Worm (Caenorhabditis elegans) whole organism, L2 larva: Measurements from ENCODE around the gene chil-10.

Experiments
- C34F6.9 ChIP-seq: fragments of 150-350 bp; optimal IDR thresholded peaks from 2 replicates; lab custom pipeline; 2014; ENCODE audit warnings: missing biosample characterization, missing genetic modification characterization
- R02D3.7 ChIP-seq: fragments of 150-350 bp; optimal IDR thresholded peaks from 2 replicates; lab custom pipeline; 2014; ENCODE audit warnings: missing biosample characterization, missing genetic modification characterization
- Y55F3AM.14 ChIP-seq: fragments of 200-800 bp; sonication (Bioruptor generic); optimal IDR thresholded peaks from 2 replicates; lab custom pipeline; 2018; ENCODE audit warnings: mild to moderate bottlenecking, missing genetic modification characterization, missing compliant biosample characterization
- ZK546.5 ChIP-seq: sonication (generic microtip); optimal IDR thresholded peaks from 2 replicates; lab custom pipeline; 2017; ENCODE audit warnings: missing biosample characterization, missing genetic modification characterization
- alr-1 ChIP-seq: fragments of 150-350 bp; optimal IDR thresholded peaks from 2 replicates; lab custom pipeline; 2014; ENCODE audit warnings: missing biosample characterization, missing genetic modification characterization
- ama-1 ChIP-seq: fragments of 150-350 bp; optimal IDR thresholded peaks from 2 replicates; lab custom pipeline; 2018; ENCODE audit warnings: inconsistent platforms
- blmp-1 ChIP-seq: sonication (generic microtip); optimal IDR thresholded peaks from 2 replicates; lab custom pipeline; 2017; ENCODE audit warnings: missing genetic modification characterization, mild to moderate bottlenecking, missing compliant biosample characterization, antibody characterized with exemption, moderate library complexity; ENCODE audit not compliant: insufficient read depth
- ceh-16 ChIP-seq: fragments of 150-350 bp; optimal IDR thresholded peaks from 2 replicates; lab custom pipeline; 2014; ENCODE audit warnings: missing biosample characterization, missing genetic modification characterization
- ceh-82 ChIP-seq: fragments of 150-350 bp; optimal IDR thresholded peaks from 2 replicates; lab custom pipeline; 2014; ENCODE audit warnings: missing biosample characterization, missing genetic modification characterization
- crh-2 ChIP-seq: sonication (generic microtip); optimal IDR thresholded peaks from 2 replicates; lab custom pipeline; 2017; ENCODE audit warnings: missing biosample characterization, missing genetic modification characterization
- egl-27 ChIP-seq: sonication (generic microtip); optimal IDR thresholded peaks from 3 replicates; lab custom pipeline; 2017; ENCODE audit warnings: missing biosample characterization, missing genetic modification reagents, missing genetic modification characterization
- elt-1 ChIP-seq: fragments of 150-350 bp; optimal IDR thresholded peaks from 2 replicates; lab custom pipeline; 2014; ENCODE audit warnings: missing biosample characterization, missing genetic modification characterization
- fos-1 ChIP-seq: fragments of 150-350 bp; optimal IDR thresholded peaks from 2 replicates; lab custom pipeline; 2014; ENCODE audit warnings: missing biosample characterization, missing genetic modification characterization
- lin-11 ChIP-seq: fragments of 150-350 bp; sonication (generic microtip); optimal IDR thresholded peaks from 2 replicates; lab custom pipeline; 2014; ENCODE audit warnings: missing biosample characterization, missing genetic modification characterization, inconsistent platforms, mixed read lengths
- lin-13 ChIP-seq: fragments of 150-350 bp; optimal IDR thresholded peaks from 2 replicates; lab custom pipeline; 2014; ENCODE audit warnings: missing biosample characterization, missing genetic modification reagents, missing genetic modification characterization
- lsy-2 ChIP-seq, 2 experiments: fragments of 150-350 bp in 1 of 2; sonication (generic microtip) in 1 of 2; optimal IDR thresholded peaks; 2 replicates each; lab custom pipeline; 2014 to 2017; ENCODE audit warnings: missing biosample characterization in 2 of 2, missing genetic modification characterization in 2 of 2
- mdl-1 ChIP-seq, 2 experiments: fragments of 150-350 bp in 1 of 2; sonication (generic microtip) in 1 of 2; optimal IDR thresholded peaks; 2 replicates each; lab custom pipeline; 2017; ENCODE audit warnings: missing biosample characterization in 2 of 2, missing genetic modification characterization in 2 of 2
- nhr-10 ChIP-seq: sonication (generic microtip); optimal IDR thresholded peaks from 2 replicates; lab custom pipeline; 2017; ENCODE audit warnings: missing biosample characterization, missing genetic modification characterization
- nhr-11 ChIP-seq: fragments of 150-350 bp; optimal IDR thresholded peaks from 2 replicates; lab custom pipeline; 2014; ENCODE audit warnings: missing biosample characterization, missing genetic modification characterization
- nhr-12 ChIP-seq: fragments of 150-350 bp; optimal IDR thresholded peaks from 2 replicates; lab custom pipeline; 2014; ENCODE audit warnings: missing biosample characterization, missing genetic modification characterization
- nhr-129 ChIP-seq: fragments of 150-350 bp; optimal IDR thresholded peaks from 2 replicates; lab custom pipeline; 2014; ENCODE audit warnings: missing biosample characterization, missing genetic modification characterization
- nhr-23 ChIP-seq: fragments of 150-350 bp; optimal IDR thresholded peaks from 2 replicates; lab custom pipeline; 2014; ENCODE audit warnings: missing biosample characterization, missing genetic modification reagents, missing genetic modification characterization
- nhr-6 ChIP-seq: fragments of 150-350 bp; optimal IDR thresholded peaks from 2 replicates; lab custom pipeline; 2014; ENCODE audit warnings: missing biosample characterization, missing genetic modification characterization
- peb-1 ChIP-seq: fragments of 150-350 bp; optimal IDR thresholded peaks from 2 replicates; lab custom pipeline; 2014; ENCODE audit warnings: missing biosample characterization, missing genetic modification characterization
- skn-1 ChIP-seq: sonication (generic microtip); optimal IDR thresholded peaks from 2 replicates; lab custom pipeline; 2017; ENCODE audit warnings: missing biosample characterization, missing genetic modification characterization
- sma-3 ChIP-seq: sonication (generic microtip); optimal IDR thresholded peaks from 2 replicates; lab custom pipeline; 2016; ENCODE audit warnings: missing genetic modification reagents, missing genetic modification characterization, missing compliant biosample characterization
- sma-9 ChIP-seq, 2 experiments: fragments of 150-350 bp in 1 of 2; sonication (generic microtip) in 1 of 2; optimal IDR thresholded peaks; 2 replicates each; lab custom pipeline; 2014 to 2016; ENCODE audit warnings: missing genetic modification characterization in 2 of 2, mild to moderate bottlenecking in 1 of 2, missing biosample characterization in 1 of 2, missing compliant biosample characterization in 1 of 2, missing genetic modification reagents in 1 of 2, moderate library complexity in 1 of 2
- snpc-4 ChIP-seq: fragments of 150-350 bp; optimal IDR thresholded peaks from 2 replicates; lab custom pipeline; 2014; ENCODE audit warnings: missing biosample characterization, missing genetic modification characterization
- unc-55 ChIP-seq: fragments of 150-350 bp; sonication (generic microtip); optimal IDR thresholded peaks from 3 replicates; lab custom pipeline; 2014; ENCODE audit warnings: missing biosample characterization, missing genetic modification reagents, missing genetic modification characterization
- unc-62 ChIP-seq: fragments of 150-350 bp; optimal IDR thresholded peaks from 2 replicates; lab custom pipeline; 2014; ENCODE audit warnings: missing biosample characterization, missing genetic modification reagents, missing genetic modification characterization
- zag-1 ChIP-seq: fragments of 150-350 bp; optimal IDR thresholded peaks from 2 replicates; lab custom pipeline; 2014; ENCODE audit warnings: missing biosample characterization, missing genetic modification characterization
- ztf-1 ChIP-seq: fragments of 200-800 bp; sonication (Bioruptor generic); conservative IDR thresholded peaks from 2 replicates; pipeline ENCODE4 v1.3.6; 2022; ENCODE audit warnings: missing genetic modification characterization, missing compliant biosample characterization
- ztf-11 ChIP-seq: sonication (generic microtip); optimal IDR thresholded peaks from 2 replicates; lab custom pipeline; 2017; ENCODE audit warnings: missing biosample characterization, missing genetic modification characterization
- ztf-4 ChIP-seq: fragments of 150-350 bp; optimal IDR thresholded peaks from 2 replicates; lab custom pipeline; 2014; ENCODE audit warnings: missing biosample characterization, missing genetic modification characterization

chil-10 gene

DNA sequence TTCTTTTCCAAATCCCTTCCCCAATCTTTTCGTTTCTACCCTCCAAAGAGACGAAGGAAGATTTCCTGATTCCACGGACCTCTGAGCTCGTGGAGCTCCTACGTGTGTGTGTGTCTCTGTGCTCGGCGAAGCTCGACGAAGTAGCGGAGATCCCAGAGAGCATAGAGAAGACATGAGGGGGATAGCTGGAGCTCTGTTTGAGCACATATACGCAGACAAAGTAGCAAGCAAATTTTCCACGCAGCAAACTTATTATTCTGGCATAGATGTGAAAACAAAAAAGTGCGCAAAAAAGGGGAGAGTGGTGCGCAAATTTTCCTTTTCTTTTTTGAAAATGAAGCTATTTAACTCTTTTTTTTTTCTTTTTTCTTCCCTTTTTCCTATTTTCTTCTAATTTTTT lies 24.8 kb upstream of the chil-10 start:
- peak in 1 of 2 experiments; percentile 40 for TF ChIP-seq lsy-2 (tag; optimal IDR thresholded peaks at IDR 0.05; lab: Kevin White, UChicago)
- TF ChIP-seq zag-1 = peak; percentile 52
- TF ChIP-seq nhr-10 (tag; lab: Kevin White, UChicago) = no peak
- TF ChIP-seq nhr-129 (tag; lab: Kevin White, UChicago) = peak; percentile 54
- peak; percentile 51 for TF ChIP-seq crh-2 (tag; lab: Kevin White, UChicago)
- peak; percentile 72 for TF ChIP-seq unc-55 (GFP tag; lab: Kevin White, UChicago)
- peak in 1 of 2 experiments; percentile 57 for TF ChIP-seq mdl-1 (tag; optimal IDR thresholded peaks at IDR 0.05; lab: Kevin White, UChicago)
- TF ChIP-seq C34F6.9 (tag; lab: Kevin White, UChicago) = peak; percentile 43
- TF ChIP-seq egl-27 (tag; lab: Kevin White, UChicago) = no peak

DNA sequence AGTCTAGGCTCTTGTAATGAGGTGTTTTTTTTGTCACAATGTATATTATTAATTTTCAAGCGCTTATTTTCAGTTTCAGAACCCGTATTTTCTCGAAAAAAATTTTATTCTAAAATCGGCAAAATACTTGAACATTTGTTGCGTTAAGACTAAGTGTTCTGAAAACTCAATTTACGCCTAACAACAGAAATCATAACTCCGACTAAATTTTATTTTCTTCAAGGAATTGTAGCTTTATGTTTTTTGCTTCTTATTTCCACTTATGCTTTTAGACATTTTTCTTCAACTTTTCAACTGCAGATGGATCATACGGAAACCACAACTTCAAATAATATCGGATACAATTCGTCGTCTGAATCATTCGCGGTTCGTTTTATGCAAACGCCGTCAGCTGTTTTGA lies 24.2 kb upstream of the chil-10 start, which contains the start of gene F35H12.1:
TSS of gene F35H12.1 (plus strand) at position 301 of the 400 bp plus-strand sequence.
- no peak for TF ChIP-seq nhr-10 (tag; lab: Kevin White, UChicago)
- no peak for TF ChIP-seq skn-1
- no peak for TF ChIP-seq nhr-11 (tag; lab: Kevin White, UChicago)
- no peak for TF ChIP-seq R02D3.7
- no peak for TF ChIP-seq elt-1 (tag; lab: Kevin White, UChicago)
- TF ChIP-seq Y55F3AM.14 (GFP tag; lab: Kevin White, UChicago) = no peak
- no peak for TF ChIP-seq ZK546.5 (tag; lab: Kevin White, UChicago)
- TF ChIP-seq lin-11 (tag; lab: Kevin White, UChicago) = no peak
- TF ChIP-seq unc-55 (GFP tag; lab: Kevin White, UChicago) = no peak
- no peak for TF ChIP-seq C34F6.9 (tag; lab: Kevin White, UChicago)

DNA sequence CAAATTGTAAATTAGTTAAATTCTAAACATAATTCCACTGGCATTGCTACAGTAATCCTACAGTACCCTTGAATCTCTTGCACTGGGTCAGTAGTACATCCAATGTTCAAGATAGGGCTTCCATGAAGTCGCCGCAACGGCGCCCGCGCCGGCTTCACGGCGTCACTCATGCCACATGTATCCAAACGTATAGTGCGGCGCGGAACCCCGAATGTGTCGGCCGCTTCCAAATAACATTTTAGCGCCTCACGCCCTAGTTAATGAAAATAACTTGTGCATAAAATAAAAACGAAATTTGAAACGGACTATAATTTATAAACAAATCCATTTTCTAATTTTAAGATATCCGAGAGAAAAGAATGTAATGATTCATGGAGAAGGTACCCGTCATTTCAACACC lies 21.7 kb upstream of the chil-10 start:
- TF ChIP-seq snpc-4 = peak; percentile 73
- no peak for TF ChIP-seq elt-1 (tag; lab: Kevin White, UChicago)

DNA sequence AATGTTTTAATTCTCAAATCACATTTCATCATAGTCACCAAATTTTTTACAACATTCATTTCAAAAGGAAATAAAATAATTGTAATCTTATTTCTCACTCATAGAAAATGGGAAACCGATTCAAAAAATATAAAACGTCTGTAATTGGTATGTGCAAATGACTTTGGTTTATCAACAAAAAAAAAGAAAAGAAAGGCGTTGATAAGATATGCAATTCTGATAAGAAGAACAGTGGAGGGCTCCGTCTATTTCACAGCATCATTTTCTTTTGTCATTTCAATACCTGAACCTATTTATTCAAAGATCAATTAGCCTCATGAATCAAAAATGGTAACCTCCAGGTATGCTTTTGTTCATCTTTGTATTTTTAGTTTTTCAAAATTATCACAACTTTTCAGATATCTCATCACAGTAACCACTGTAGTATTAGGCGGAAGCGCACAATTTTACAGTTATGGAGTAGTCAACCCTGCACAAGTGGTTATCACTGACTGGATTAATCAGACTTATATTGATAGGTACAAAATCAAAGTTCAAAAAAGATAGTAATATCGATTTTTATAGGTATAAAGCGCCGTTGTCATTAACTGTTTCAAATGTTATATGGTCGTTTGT lies 19.3 kb upstream of the chil-10 start, which contains the start of gene F53H8.3:
TSS of gene F53H8.3 (plus strand) at position 275 of the 615 bp plus-strand sequence.
- TF ChIP-seq blmp-1 (tag; lab: Kevin White, UChicago) (no peak), fos-1 (peak; percentile 75)

DNA sequence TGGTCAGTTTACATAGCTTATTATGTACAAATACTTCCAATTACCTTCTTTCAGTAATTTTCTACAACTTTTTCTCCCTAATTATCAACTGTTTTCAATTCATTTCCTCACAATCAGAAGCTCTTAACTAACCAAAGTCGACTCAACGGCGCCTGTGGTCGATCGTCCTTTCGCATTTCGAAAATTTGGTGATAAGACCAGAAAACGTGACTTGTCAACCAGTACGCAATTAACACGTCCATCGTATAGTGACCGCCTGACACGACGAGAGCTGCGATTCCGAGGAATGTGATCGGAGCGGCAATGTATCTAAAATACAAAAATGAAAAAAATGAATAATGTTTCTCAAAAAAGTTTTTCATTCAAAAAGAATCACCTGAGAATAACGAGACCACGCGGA lies 12.0 kb upstream of the chil-10 start:
- TF ChIP-seq lin-11 (tag; lab: Kevin White, UChicago) (no peak), crh-2 (tag; lab: Kevin White, UChicago) (peak; percentile 64), fos-1 (peak; percentile 25), sma-3 (GFP tag; lab: Kevin White, UChicago) (peak; percentile 2)
- TF ChIP-seq, all 48 proteins: peak for 3

DNA sequence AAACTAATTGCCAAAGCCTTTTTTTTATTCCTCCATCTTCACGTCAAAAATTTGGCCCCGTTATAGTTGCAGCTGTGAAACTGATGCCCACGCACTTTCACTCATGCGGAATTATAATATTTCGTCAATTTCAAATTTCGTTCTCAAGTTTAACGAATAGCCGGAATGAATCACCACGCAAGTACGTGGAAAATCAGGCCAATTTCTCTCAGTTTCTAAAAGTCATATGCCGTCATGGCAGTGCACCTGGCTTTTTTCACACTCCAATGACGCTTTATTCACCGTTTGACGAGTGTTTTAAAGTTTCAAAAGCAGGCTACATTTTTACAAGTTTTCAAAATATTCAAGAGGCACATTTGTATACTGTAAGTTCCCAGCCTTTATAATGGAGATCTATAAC lies 9.8 kb upstream of the chil-10 start:
- TF ChIP-seq C34F6.9 (tag; lab: Kevin White, UChicago) = no peak
- TF ChIP-seq unc-55 (GFP tag; lab: Kevin White, UChicago) = no peak
- no peak for TF ChIP-seq lsy-2 (tag; optimal IDR thresholded peaks at IDR 0.05; lab: Kevin White, UChicago)
- no peak for TF ChIP-seq lin-13 (GFP tag; lab: Kevin White, UChicago)
- TF ChIP-seq egl-27 (tag; lab: Kevin White, UChicago) = no peak
- TF ChIP-seq nhr-12 (tag; lab: Kevin White, UChicago) = no peak
- no peak for TF ChIP-seq nhr-11 (tag; lab: Kevin White, UChicago)
- no peak for TF ChIP-seq R02D3.7
- TF ChIP-seq unc-62 (GFP tag; lab: Kevin White, UChicago) = no peak
- no peak for TF ChIP-seq crh-2 (tag; lab: Kevin White, UChicago)
- no peak for TF ChIP-seq ztf-4
- TF ChIP-seq Y55F3AM.14 (GFP tag; lab: Kevin White, UChicago) = no peak

DNA sequence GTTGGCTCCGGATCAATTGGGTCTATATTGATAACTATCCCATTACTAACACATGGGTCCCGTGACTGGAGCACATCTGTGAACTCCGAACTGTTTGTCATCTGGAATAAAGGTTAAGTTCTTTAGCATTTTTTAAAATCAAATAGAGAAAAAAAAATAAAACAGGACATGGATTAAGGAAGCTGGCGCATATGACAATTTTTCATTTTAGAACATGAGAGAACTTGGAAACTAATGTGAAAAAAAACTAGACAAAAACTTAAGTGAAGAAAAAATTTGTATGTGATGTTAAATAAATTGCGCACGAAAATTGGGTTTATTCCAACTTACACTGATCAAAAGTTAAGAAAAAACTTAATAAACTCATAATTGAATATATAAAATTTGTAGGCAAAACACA lies 8.9 kb upstream of the chil-10 start, which contains the start of gene sms-2:
TSS of gene sms-2 (minus strand) at position 101 of the 400 bp plus-strand sequence.
- TF ChIP-seq nhr-23 (tag; lab: Kevin White, UChicago) (no peak), ceh-16 (tag; lab: Kevin White, UChicago) (no peak), Y55F3AM.14 (GFP tag; lab: Kevin White, UChicago) (no peak), sma-9 (GFP tag; optimal IDR thresholded peaks at IDR 0.05; lab: Kevin White, UChicago) (no peak), sma-9 (tag; optimal IDR thresholded peaks at IDR 0.05; lab: Kevin White, UChicago) (no peak), ztf-11 (tag; lab: Kevin White, UChicago) (no peak), nhr-6 (tag; lab: Kevin White, UChicago) (no peak), lin-11 (tag; lab: Kevin White, UChicago) (no peak), ztf-4 (no peak), alr-1 (tag; lab: Kevin White, UChicago) (no peak), peb-1 (tag; lab: Kevin White, UChicago) (no peak), ama-1 (no peak), crh-2 (tag; lab: Kevin White, UChicago) (no peak), ztf-1 (no peak), sma-3 (GFP tag; lab: Kevin White, UChicago) (no peak), ceh-82 (no peak), ZK546.5 (tag; lab: Kevin White, UChicago) (no peak)
